Fruit fly (Drosophila melanogaster): ENCODE data around the gene CG17776.
A peak's percentile ranks its signal among the peaks of the same experiment; 100 is the strongest.

Gene CG17776

dm6 chrX:2141854-2142216 is 42.7 kb upstream of the CG17776 start (continued):
- TF ChIP-seq Atf-2 (GFP tag; optimal IDR thresholded peaks at IDR 0.05): no peak
- TF ChIP-seq CG15269 (tag; optimal IDR thresholded peaks at IDR 0.05): peak; percentile 62
- peak; percentile 48 for TF ChIP-seq CG30403 (GFP tag; optimal IDR thresholded peaks at IDR 0.05)
- TF ChIP-seq CG12071 (GFP tag; optimal IDR thresholded peaks at IDR 0.05): peak; percentile 61
- no peak for TF ChIP-seq scrt (GFP tag; optimal IDR thresholded peaks at IDR 0.05)
- TF ChIP-seq D19B (GFP tag; optimal IDR thresholded peaks at IDR 0.05): no peak
- TF ChIP-seq Taf1 (GFP tag; IDR thresholded peaks at IDR 0.05): no peak
- peak; percentile 87 for TF ChIP-seq Awh (GFP tag; IDR thresholded peaks at IDR 0.05)
- peak; percentile 21 for TF ChIP-seq CG12659 (GFP tag; optimal IDR thresholded peaks at IDR 0.05)
- TF ChIP-seq CG3726 (GFP tag; IDR thresholded peaks at IDR 0.05): no peak
- no peak for TF ChIP-seq HmgD (GFP tag; optimal IDR thresholded peaks at IDR 0.05)
- TF ChIP-seq CG9797 (GFP tag; optimal IDR thresholded peaks at IDR 0.05): no peak
- TF ChIP-seq peb (GFP tag; IDR thresholded peaks at IDR 0.05): no peak
- no peak for TF ChIP-seq CG7372 (GFP tag; IDR thresholded peaks at IDR 0.05)
- peak; percentile 85 for TF ChIP-seq ATbp (GFP tag; optimal IDR thresholded peaks at IDR 0.05)
- no peak for TF ChIP-seq lov (optimal IDR thresholded peaks at IDR 0.05)
- no peak for TF ChIP-seq lov (GFP tag; IDR thresholded peaks at IDR 0.05)
- no peak for TF ChIP-seq CG2199 (GFP tag; IDR thresholded peaks at IDR 0.05)
- TF ChIP-seq pfk (GFP tag; optimal IDR thresholded peaks at IDR 0.05): peak; percentile 28
- TF ChIP-seq CG12299 (tag; optimal IDR thresholded peaks at IDR 0.05): no peak
- TF ChIP-seq CG3995 (GFP tag; optimal IDR thresholded peaks at IDR 0.05): peak; percentile 18
- TF ChIP-seq ac (GFP tag; optimal IDR thresholded peaks at IDR 0.05): no peak
- no peak for TF ChIP-seq CG1832 (GFP tag; optimal IDR thresholded peaks at IDR 0.05)
- peak; percentile 48; the same call in 1 of the 2 replicates for TF ChIP-seq seq (GFP tag; IDR thresholded peaks at IDR 0.05)
- no peak for TF ChIP-seq da (GFP tag; optimal IDR thresholded peaks at IDR 0.05)
- peak; percentile 1 for TF ChIP-seq gcm (GFP tag; optimal IDR thresholded peaks at IDR 0.05)
- no peak for TF ChIP-seq CG8478 (optimal IDR thresholded peaks at IDR 0.05)
- TF ChIP-seq CG4707 (GFP tag; optimal IDR thresholded peaks at IDR 0.05): peak; percentile 68
- peak; percentile 37; the same call in 1 of the 2 replicates for TF ChIP-seq NFAT (GFP tag; IDR thresholded peaks at IDR 0.05)
- no peak for TF ChIP-seq sc (optimal IDR thresholded peaks at IDR 0.05)
- TF ChIP-seq sc (GFP tag; optimal IDR thresholded peaks at IDR 0.05): peak; percentile 10
- no peak for TF ChIP-seq tll (GFP tag; optimal IDR thresholded peaks at IDR 0.05)
- TF ChIP-seq NK7.1 (GFP tag; optimal IDR thresholded peaks at IDR 0.05): no peak
- no peak for TF ChIP-seq CG4820 (GFP tag; optimal IDR thresholded peaks at IDR 0.05)
- no peak for TF ChIP-seq danr (GFP tag; IDR thresholded peaks at IDR 0.05)
- no peak for TF ChIP-seq CG9876 (GFP tag; optimal IDR thresholded peaks at IDR 0.05)
- no peak for TF ChIP-seq Dref (GFP tag; IDR thresholded peaks at IDR 0.05)
- peak; percentile 3 for TF ChIP-seq CG6254 (GFP tag; optimal IDR thresholded peaks at IDR 0.05)
- peak; percentile 66 for TF ChIP-seq sens (GFP tag)
- TF ChIP-seq sug (tag; optimal IDR thresholded peaks at IDR 0.05): peak; percentile 31
- no peak for TF ChIP-seq CG32772 (GFP tag; IDR thresholded peaks at IDR 0.05)
- peak; percentile 8; the same call in 1 of the 3 replicates for TF ChIP-seq gce (GFP tag; IDR thresholded peaks at IDR 0.05)
- TF ChIP-seq cg (GFP tag; optimal IDR thresholded peaks at IDR 0.05): peak; percentile 62
- TF ChIP-seq CG2712 (tag; optimal IDR thresholded peaks at IDR 0.05): peak; percentile 15
- no peak for TF ChIP-seq zfh2 (GFP tag; optimal IDR thresholded peaks at IDR 0.05)
- no peak for TF ChIP-seq usp (GFP tag; optimal IDR thresholded peaks at IDR 0.05)
- no peak for TF ChIP-seq chinmo (GFP tag; IDR thresholded peaks at IDR 0.05; ENCODE audit: partially characterized antibody)
- TF ChIP-seq p53 (GFP tag; optimal IDR thresholded peaks at IDR 0.05): no peak
- TF ChIP-seq CG14965 (GFP tag; optimal IDR thresholded peaks at IDR 0.05; ENCODE audit: borderline replicate concordance): no peak
- TF ChIP-seq Hmr (GFP tag; optimal IDR thresholded peaks at IDR 0.05): peak; percentile 65
- no peak for TF ChIP-seq Oaz (GFP tag; IDR thresholded peaks at IDR 0.05)
- TF ChIP-seq unpg (GFP tag; optimal IDR thresholded peaks at IDR 0.05): peak; percentile 33
- peak; percentile 55 for TF ChIP-seq CG34376 (GFP tag; optimal IDR thresholded peaks at IDR 0.05)
